Fruit fly (Drosophila melanogaster) whole organism, prepupa: ENCODE results near the gene CG7335.

Source experiments
- Blimp-1 ChIP-seq: fragments of 200-800 bp; sonication (Bioruptor generic); optimal IDR thresholded peaks from 3 replicates; lab custom pipeline; 2017; ENCODE audit warnings: missing biosample characterization, missing genetic modification characterization, mild to moderate bottlenecking, moderate library complexity, missing genetic modification reagents
- CG10631 ChIP-seq: fragments of 200-800 bp; sonication (Bioruptor generic); optimal IDR thresholded peaks from 2 replicates; lab custom pipeline; 2016; ENCODE audit warnings: missing biosample characterization, missing genetic modification characterization
- CG10669 ChIP-seq: fragments of 200-800 bp; sonication (Bioruptor generic); optimal IDR thresholded peaks from 3 replicates; lab custom pipeline; 2018; ENCODE audit warnings: missing biosample characterization, mild to moderate bottlenecking, missing genetic modification characterization, moderate library complexity
- CG11294 ChIP-seq: fragments of 200-800 bp; sonication (Bioruptor generic); IDR thresholded peaks from 2 replicates; pipeline ENCODE4 v1.3.6; 2022; ENCODE audit warnings: missing biosample characterization, missing genetic modification characterization
- CG11762 ChIP-seq: fragments of 200-800 bp; sonication (Bioruptor generic); optimal IDR thresholded peaks from 3 replicates; lab custom pipeline; 2016; ENCODE audit warnings: missing biosample characterization, missing genetic modification characterization; ENCODE audit not compliant: insufficient read depth
- CG11902 ChIP-seq: fragments of 200-800 bp; sonication (Bioruptor generic); optimal IDR thresholded peaks from 3 replicates; lab custom pipeline; 2016; ENCODE audit warnings: missing biosample characterization, missing genetic modification characterization
- CG1621 ChIP-seq: fragments of 200-800 bp; sonication (Bioruptor generic); optimal IDR thresholded peaks from 3 replicates; lab custom pipeline; 2018; ENCODE audit warnings: missing biosample characterization, mild to moderate bottlenecking, missing genetic modification characterization
- CG16779 ChIP-seq: fragments of 200-800 bp; sonication (Bioruptor generic); optimal IDR thresholded peaks from 3 replicates; lab custom pipeline; 2017; ENCODE audit warnings: missing biosample characterization, mild to moderate bottlenecking, missing genetic modification characterization
- CG3032 ChIP-seq: fragments of 200-800 bp; optimal IDR thresholded peaks from 2 replicates; lab custom pipeline; 2019; ENCODE audit warnings: missing biosample characterization, mild to moderate bottlenecking, missing genetic modification characterization, moderate library complexity
- CG31627 ChIP-seq: fragments of 200-800 bp; sonication (Bioruptor generic); optimal IDR thresholded peaks from 3 replicates; lab custom pipeline; 2016; ENCODE audit warnings: missing biosample characterization, missing genetic modification characterization
- CG32006 ChIP-seq: fragments of 200-800 bp; sonication (Bioruptor generic); optimal IDR thresholded peaks from 3 replicates; lab custom pipeline; 2017; ENCODE audit warnings: missing biosample characterization, mild to moderate bottlenecking, missing genetic modification characterization
- CG3919 ChIP-seq: fragments of 200-800 bp; sonication (Bioruptor generic); optimal IDR thresholded peaks from 3 replicates; lab custom pipeline; 2016; ENCODE audit warnings: missing biosample characterization, missing genetic modification characterization
- CG4318 ChIP-seq: fragments of 200-800 bp; sonication (Bioruptor generic); optimal IDR thresholded peaks from 3 replicates; lab custom pipeline; 2017; ENCODE audit warnings: missing biosample characterization, mild to moderate bottlenecking, missing genetic modification characterization
- CG6163 ChIP-seq: fragments of 200-800 bp; sonication (Bioruptor generic); IDR thresholded peaks from 3 replicates; pipeline ENCODE4 v1.3.6; 2022; ENCODE audit warnings: missing biosample characterization, missing genetic modification characterization
- CG6276 ChIP-seq: fragments of 200-800 bp; sonication (Bioruptor generic); optimal IDR thresholded peaks from 2 replicates; lab custom pipeline; 2017; ENCODE audit warnings: missing biosample characterization, mild to moderate bottlenecking, missing genetic modification characterization
- CG6792 ChIP-seq: fragments of 200-800 bp; sonication (Bioruptor generic); optimal IDR thresholded peaks from 3 replicates; lab custom pipeline; 2016; ENCODE audit warnings: missing biosample characterization, missing genetic modification characterization
- CG6808 ChIP-seq: fragments of 200-800 bp; sonication (Bioruptor generic); optimal IDR thresholded peaks from 3 replicates; lab custom pipeline; 2017; ENCODE audit warnings: missing biosample characterization, missing genetic modification characterization, mild to moderate bottlenecking, moderate library complexity, missing genetic modification reagents
- CG6854 ChIP-seq: fragments of 200-800 bp; sonication (Bioruptor generic); optimal IDR thresholded peaks from 2 replicates; lab custom pipeline; 2017; ENCODE audit warnings: missing biosample characterization, mild to moderate bottlenecking, missing genetic modification characterization
- CG7368 ChIP-seq: fragments of 200-800 bp; sonication (Bioruptor generic); optimal IDR thresholded peaks from 3 replicates; lab custom pipeline; 2016; ENCODE audit warnings: missing biosample characterization, missing genetic modification characterization
- CG8119 ChIP-seq: fragments of 200-800 bp; sonication (Bioruptor generic); IDR thresholded peaks from 3 replicates; pipeline ENCODE4 v1.3.6; 2022; ENCODE audit warnings: missing biosample characterization, missing genetic modification characterization
- CG8319 ChIP-seq: fragments of 200-800 bp; sonication (Bioruptor generic); optimal IDR thresholded peaks from 3 replicates; lab custom pipeline; 2016; ENCODE audit warnings: missing biosample characterization, missing genetic modification characterization
- CG8632 ChIP-seq: fragments of 200-800 bp; sonication (Bioruptor generic); optimal IDR thresholded peaks from 3 replicates; lab custom pipeline; 2016; ENCODE audit warnings: missing biosample characterization, missing genetic modification characterization
- CG9139 ChIP-seq: fragments of 200-800 bp; sonication (Bioruptor generic); optimal IDR thresholded peaks from 3 replicates; lab custom pipeline; 2017; ENCODE audit warnings: missing biosample characterization, mild to moderate bottlenecking, missing genetic modification characterization
- Eip75B ChIP-seq: fragments of 200-800 bp; sonication (Bioruptor generic); optimal IDR thresholded peaks from 3 replicates; lab custom pipeline; 2016; ENCODE audit warnings: missing biosample characterization, missing genetic modification characterization
- Eip93F ChIP-seq: fragments of 200-800 bp; sonication (Bioruptor generic); optimal IDR thresholded peaks from 2 replicates; lab custom pipeline; 2016; ENCODE audit warnings: missing biosample characterization, mild to moderate bottlenecking, missing genetic modification characterization
- Ets21C ChIP-seq: fragments of 200-800 bp; sonication (Bioruptor generic); optimal IDR thresholded peaks from 3 replicates; lab custom pipeline; 2016; ENCODE audit warnings: missing biosample characterization, missing genetic modification characterization
- Ets96B ChIP-seq: fragments of 200-800 bp; optimal IDR thresholded peaks from 2 replicates; lab custom pipeline; 2019; ENCODE audit warnings: missing biosample characterization, mild to moderate bottlenecking, missing genetic modification characterization, moderate library complexity
- Gug ChIP-seq: fragments of 200-800 bp; sonication (Bioruptor generic); IDR thresholded peaks from 2 replicates; pipeline ENCODE4 v1.3.6; 2022; ENCODE audit warnings: missing biosample characterization, missing genetic modification characterization
- Hr38 ChIP-seq: sonication (Bioruptor generic); optimal IDR thresholded peaks from 2 replicates; lab custom pipeline; 2016; ENCODE audit warnings: missing biosample characterization, missing genetic modification characterization
- Hr39 ChIP-seq: fragments of 200-800 bp; sonication (Bioruptor generic); optimal IDR thresholded peaks from 2 replicates; lab custom pipeline; 2016; ENCODE audit warnings: missing biosample characterization, missing genetic modification characterization
- Hr4 ChIP-seq: fragments of 200-800 bp; sonication (Bioruptor generic); optimal IDR thresholded peaks from 3 replicates; lab custom pipeline; 2016; ENCODE audit warnings: missing biosample characterization, missing genetic modification characterization
- Lpt ChIP-seq: fragments of 200-800 bp; sonication (Bioruptor generic); optimal IDR thresholded peaks from 3 replicates; lab custom pipeline; 2016; ENCODE audit warnings: missing biosample characterization, missing genetic modification characterization
- Met ChIP-seq: fragments of 200-800 bp; sonication (Bioruptor generic); optimal IDR thresholded peaks from 3 replicates; lab custom pipeline; 2016; ENCODE audit warnings: missing biosample characterization, missing genetic modification characterization
- Smox ChIP-seq: fragments of 200-800 bp; sonication (Bioruptor generic); optimal IDR thresholded peaks from 3 replicates; lab custom pipeline; 2016; ENCODE audit warnings: missing biosample characterization, missing genetic modification characterization
- Sox102F ChIP-seq: fragments of 200-800 bp; sonication (Bioruptor generic); optimal IDR thresholded peaks from 2 replicates; lab custom pipeline; 2016; ENCODE audit warnings: missing biosample characterization, mild to moderate bottlenecking, missing genetic modification characterization
- Sox14 ChIP-seq: fragments of 200-800 bp; sonication (Bioruptor generic); optimal IDR thresholded peaks from 3 replicates; lab custom pipeline; 2016; ENCODE audit warnings: missing biosample characterization, missing genetic modification characterization
- Sox15 ChIP-seq: fragments of 200-800 bp; sonication (Bioruptor generic); optimal IDR thresholded peaks from 3 replicates; lab custom pipeline; 2016; ENCODE audit warnings: missing biosample characterization, missing genetic modification characterization
- achi ChIP-seq: fragments of 200-800 bp; sonication (Bioruptor generic); optimal IDR thresholded peaks from 3 replicates; lab custom pipeline; 2016; ENCODE audit warnings: missing biosample characterization, missing genetic modification characterization
- acj6 ChIP-seq: fragments of 200-800 bp; sonication (Bioruptor generic); optimal IDR thresholded peaks from 3 replicates; lab custom pipeline; 2016; ENCODE audit warnings: missing biosample characterization, missing genetic modification characterization
- cyc ChIP-seq: fragments of 200-800 bp; sonication (Bioruptor generic); optimal IDR thresholded peaks from 3 replicates; lab custom pipeline; 2016; ENCODE audit warnings: missing biosample characterization, missing genetic modification characterization
- dac ChIP-seq: fragments of 200-800 bp; sonication (Bioruptor generic); optimal IDR thresholded peaks from 2 replicates; lab custom pipeline; 2017; ENCODE audit warnings: missing biosample characterization, mild to moderate bottlenecking, missing genetic modification characterization
- dsx ChIP-seq: fragments of 200-800 bp; optimal IDR thresholded peaks from 3 replicates; lab custom pipeline; 2019; ENCODE audit warnings: missing biosample characterization, mild to moderate bottlenecking, missing genetic modification characterization, moderate library complexity; ENCODE audit not compliant: poor library complexity, severe bottlenecking
- eg ChIP-seq: fragments of 200-800 bp; sonication (Bioruptor generic); IDR thresholded peaks from 3 replicates; pipeline ENCODE4 v1.3.6; 2022; ENCODE audit warnings: missing biosample characterization, missing genetic modification characterization
- esn ChIP-seq: fragments of 200-800 bp; sonication (Bioruptor generic); optimal IDR thresholded peaks from 2 replicates; lab custom pipeline; 2016; ENCODE audit warnings: missing biosample characterization, mild to moderate bottlenecking, missing genetic modification characterization, moderate library complexity
- fd59A ChIP-seq: fragments of 200-800 bp; sonication (Bioruptor generic); optimal IDR thresholded peaks from 2 replicates; lab custom pipeline; 2017; ENCODE audit warnings: missing biosample characterization, mild to moderate bottlenecking, missing genetic modification characterization, missing genetic modification reagents
- fd85E ChIP-seq: fragments of 200-800 bp; sonication (Bioruptor generic); optimal IDR thresholded peaks from 3 replicates; lab custom pipeline; 2016; ENCODE audit warnings: missing biosample characterization, missing genetic modification characterization
- fkh ChIP-seq: fragments of 200-800 bp; sonication (Bioruptor generic); optimal IDR thresholded peaks from 3 replicates; lab custom pipeline; 2017; ENCODE audit warnings: missing biosample characterization, mild to moderate bottlenecking, missing genetic modification characterization, moderate library complexity
- lz ChIP-seq: fragments of 200-800 bp; sonication (Bioruptor generic); optimal IDR thresholded peaks from 3 replicates; lab custom pipeline; 2016; ENCODE audit warnings: missing biosample characterization, missing genetic modification characterization
- pdm3 ChIP-seq: fragments of 200-800 bp; sonication (Bioruptor generic); optimal IDR thresholded peaks from 3 replicates; lab custom pipeline; 2016; ENCODE audit warnings: missing biosample characterization, missing genetic modification characterization
- salr ChIP-seq, 2 experiments: fragments of 200-800 bp; sonication (Bioruptor generic); optimal IDR thresholded peaks; 3 replicates each; lab custom pipeline; 2016 to 2018; ENCODE audit warnings: missing biosample characterization in 2 of 2, missing genetic modification characterization in 2 of 2, mild to moderate bottlenecking in 1 of 2
- spab ChIP-seq: fragments of 200-800 bp; sonication (Bioruptor generic); optimal IDR thresholded peaks from 2 replicates; lab custom pipeline; 2017; ENCODE audit warnings: missing biosample characterization, mild to moderate bottlenecking, missing genetic modification characterization, missing genetic modification reagents
- ss ChIP-seq, 2 experiments: fragments of 200-800 bp; sonication (Bioruptor generic); optimal IDR thresholded peaks; 2 replicates in 1 of 2; 3 replicates in 1 of 2; lab custom pipeline; 2017 to 2018; ENCODE audit warnings: mild to moderate bottlenecking in 2 of 2, missing biosample characterization in 2 of 2, missing genetic modification characterization in 2 of 2, moderate library complexity in 1 of 2
- topi ChIP-seq: fragments of 200-800 bp; sonication (Bioruptor generic); optimal IDR thresholded peaks from 3 replicates; lab custom pipeline; 2016; ENCODE audit warnings: missing biosample characterization, missing genetic modification characterization

CG7335 gene

DNA sequence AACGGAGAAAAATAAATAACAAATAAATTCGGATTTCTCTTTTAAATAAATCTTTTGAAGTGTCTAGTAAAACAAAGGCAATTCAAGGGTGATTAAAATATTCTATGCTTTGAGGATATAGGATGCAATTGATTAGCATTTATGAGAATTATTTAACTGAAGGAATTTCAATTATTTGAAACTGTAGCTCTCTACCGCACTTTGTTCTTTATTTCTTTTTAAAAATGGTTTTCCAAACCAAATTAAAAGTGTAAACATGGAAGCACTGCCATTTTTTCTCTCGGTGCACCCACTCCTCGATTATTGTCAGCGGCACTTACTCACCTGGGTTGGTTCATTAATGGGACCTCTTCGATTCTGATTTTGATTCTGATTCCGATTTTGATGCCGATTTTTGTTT is 35.1 kb upstream of the CG7335 start:
- peak; percentile 39 for TF ChIP-seq CG10631 (GFP tag; lab: Kevin White, UChicago)
- TF ChIP-seq Lpt (GFP tag; lab: Kevin White, UChicago), result no peak
- TF ChIP-seq CG6163 (GFP tag; lab: Robert Waterston, UW), result no peak
- peak; percentile 42 for TF ChIP-seq Sox102F (GFP tag; lab: Kevin White, UChicago)
- TF ChIP-seq CG6808 (GFP tag; lab: Kevin White, UChicago), result peak; percentile 31
- no peak for TF ChIP-seq CG11294 (GFP tag; lab: Robert Waterston, UW)
- TF ChIP-seq fkh, result no peak
- TF ChIP-seq Ets96B (tag; lab: Kevin White, UChicago), result peak; percentile 35
- no peak for TF ChIP-seq CG11762 (GFP tag; lab: Kevin White, UChicago)
- TF ChIP-seq Smox (GFP tag; lab: Kevin White, UChicago), result peak; percentile 55
- no peak for TF ChIP-seq dsx (GFP tag; lab: Kevin White, UChicago)
- no peak for TF ChIP-seq CG8632
- TF ChIP-seq CG3032 (tag; lab: Kevin White, UChicago), result peak; percentile 39
- peak; percentile 61 for TF ChIP-seq Hr39 (GFP tag; lab: Kevin White, UChicago)
- TF ChIP-seq esn (GFP tag; lab: Kevin White, UChicago), result no peak
- TF ChIP-seq fd59A (GFP tag; lab: Kevin White, UChicago), result no peak
- TF ChIP-seq fd85E (GFP tag; lab: Kevin White, UChicago), result no peak
- no peak for TF ChIP-seq CG7368 (GFP tag; lab: Kevin White, UChicago)
- TF ChIP-seq CG10669, result peak; percentile 37
- peak; percentile 63 for TF ChIP-seq Met (GFP tag; lab: Kevin White, UChicago)
- TF ChIP-seq Hr4 (GFP tag; lab: Kevin White, UChicago), result no peak
- peak; percentile 43 for TF ChIP-seq lz
- peak; percentile 11 for TF ChIP-seq CG6792
- TF ChIP-seq CG31627 (GFP tag; lab: Kevin White, UChicago), result peak; percentile 53
- no peak for TF ChIP-seq CG16779
- TF ChIP-seq CG3919 (GFP tag; lab: Kevin White, UChicago), result peak; percentile 32
- TF ChIP-seq eg (GFP tag; lab: Robert Waterston, UW), result no peak
- TF ChIP-seq CG8119, result no peak
- no peak for TF ChIP-seq CG9139 (GFP tag; lab: Kevin White, UChicago)
- peak; percentile 22 for TF ChIP-seq Ets21C (GFP tag; lab: Kevin White, UChicago)
- TF ChIP-seq Blimp-1 (GFP tag; lab: Kevin White, UChicago), result no peak
- TF ChIP-seq Gug (GFP tag; lab: Robert Waterston, UW), result no peak
- no peak for TF ChIP-seq achi (GFP tag; lab: Kevin White, UChicago)
- no peak for TF ChIP-seq CG32006 (GFP tag; lab: Kevin White, UChicago)
- no peak for TF ChIP-seq CG1621 (tag; lab: Kevin White, UChicago)
- TF ChIP-seq pdm3 (GFP tag; lab: Kevin White, UChicago), result peak; percentile 10
- no peak for TF ChIP-seq CG6276 (GFP tag; lab: Kevin White, UChicago)
- no peak for TF ChIP-seq CG4318 (GFP tag; lab: Kevin White, UChicago)
- TF ChIP-seq dac (GFP tag; lab: Kevin White, UChicago), result no peak
- TF ChIP-seq ss (GFP tag; optimal IDR thresholded peaks at IDR 0.05; lab: Kevin White, UChicago), result no peak
- peak; percentile 45 for TF ChIP-seq cyc (GFP tag; lab: Kevin White, UChicago)
- TF ChIP-seq Sox14 (GFP tag; lab: Kevin White, UChicago), result peak; percentile 34
- TF ChIP-seq Eip75B (GFP tag; lab: Kevin White, UChicago), result peak; percentile 35
- TF ChIP-seq CG8319 (GFP tag; lab: Kevin White, UChicago), result no peak
- peak; percentile 25 for TF ChIP-seq acj6 (GFP tag; lab: Kevin White, UChicago)
- no peak for TF ChIP-seq CG11902 (GFP tag; lab: Kevin White, UChicago)
- TF ChIP-seq CG6854 (GFP tag; lab: Kevin White, UChicago), result no peak
- TF ChIP-seq topi (GFP tag; lab: Kevin White, UChicago), result peak; percentile 46
- TF ChIP-seq spab (GFP tag; lab: Kevin White, UChicago), result no peak
- TF ChIP-seq salr (GFP tag; optimal IDR thresholded peaks at IDR 0.05; lab: Kevin White, UChicago), result no peak
- no peak for TF ChIP-seq Eip93F (GFP tag; lab: Kevin White, UChicago)
- TF ChIP-seq Hr38 (GFP tag; lab: Kevin White, UChicago), result no peak
- TF ChIP-seq Sox15 (GFP tag; lab: Kevin White, UChicago), result no peak
